Fruit fly (Drosophila melanogaster): Measurements from ENCODE around the gene SF2.

The SF2 gene

DNA sequence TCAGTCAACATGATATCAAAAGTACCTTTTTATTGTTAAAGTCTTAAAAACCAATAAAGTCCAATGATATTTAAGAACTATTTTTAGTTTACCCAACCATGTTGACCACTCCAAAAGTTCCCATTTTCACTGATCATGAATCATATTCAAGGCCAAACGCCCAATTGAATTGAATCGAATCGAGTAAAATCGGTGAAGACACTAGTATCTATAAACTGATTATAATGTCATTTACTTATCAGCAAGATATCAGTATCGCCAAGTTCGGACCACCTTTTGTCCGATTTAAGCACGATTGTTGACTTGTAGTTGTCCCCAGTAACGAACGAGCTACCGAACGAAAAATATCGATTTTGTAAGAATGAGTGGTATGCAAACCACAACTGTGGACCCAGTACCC, 18.7 kb downstream of the SF2 start, which contains the start of gene CG6901:
Gene CG6901, plus strand, starts transcription at position 323 of the 400 bp plus-strand sequence.
- TF ChIP-seq CG4496 (GFP tag; IDR thresholded peaks at IDR 0.05) (no peak), Snoo (tag; optimal IDR thresholded peaks at IDR 0.05) (no peak), EcR (GFP tag; optimal IDR thresholded peaks at IDR 0.05) (no peak), rn (GFP tag; IDR thresholded peaks at IDR 0.05) (no peak)

- TF ChIP-seq CG12605 (GFP tag; IDR thresholded peaks at IDR 0.05) (no peak), Pif1B (GFP tag; optimal IDR thresholded peaks at IDR 0.05) (no peak)
Observed at dm6 chr3R:16321538-16321937, 20.2 kb downstream of the SF2 start, which contains the start of gene CG44044. TSS of gene CG44044 (plus strand) at chr3R:16321838.

DNA sequence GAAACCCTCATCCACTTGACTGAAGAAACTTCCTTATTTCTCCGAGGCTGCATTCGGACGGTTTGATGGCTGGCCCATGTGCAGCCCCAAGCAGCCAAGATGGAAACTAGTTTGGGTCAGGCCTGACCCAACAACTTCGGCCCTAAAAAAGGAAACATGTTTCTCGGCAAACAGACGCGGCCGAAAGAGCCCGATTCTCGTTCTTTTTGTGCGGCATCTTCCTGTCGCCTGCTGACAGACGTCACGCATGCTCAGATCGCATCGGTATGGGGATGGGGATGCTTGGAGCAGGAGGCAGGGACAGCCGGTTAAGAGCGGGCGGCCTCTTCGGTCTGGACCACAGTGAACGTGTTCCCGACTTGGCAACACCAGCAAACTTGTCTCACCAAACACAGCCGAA, 25.0 kb downstream of the SF2 start:
- TF ChIP-seq gl (tag; optimal IDR thresholded peaks at IDR 0.05) (peak; percentile 15), CG4496 (GFP tag; IDR thresholded peaks at IDR 0.05) (peak; percentile 54; the same call in 2 of the 3 replicates), Ets98B (GFP tag; IDR thresholded peaks at IDR 0.05) (no peak), CG34367 (tag; optimal IDR thresholded peaks at IDR 0.05) (no peak), CG13204 (GFP tag; optimal IDR thresholded peaks at IDR 0.05) (peak; percentile 54), Pif1A (GFP tag; optimal IDR thresholded peaks at IDR 0.05) (peak; percentile 30), Snoo (tag; optimal IDR thresholded peaks at IDR 0.05) (peak; percentile 15), CG17806 (tag; optimal IDR thresholded peaks at IDR 0.05) (no peak), EcR (GFP tag; optimal IDR thresholded peaks at IDR 0.05) (peak; percentile 80)

DNA sequence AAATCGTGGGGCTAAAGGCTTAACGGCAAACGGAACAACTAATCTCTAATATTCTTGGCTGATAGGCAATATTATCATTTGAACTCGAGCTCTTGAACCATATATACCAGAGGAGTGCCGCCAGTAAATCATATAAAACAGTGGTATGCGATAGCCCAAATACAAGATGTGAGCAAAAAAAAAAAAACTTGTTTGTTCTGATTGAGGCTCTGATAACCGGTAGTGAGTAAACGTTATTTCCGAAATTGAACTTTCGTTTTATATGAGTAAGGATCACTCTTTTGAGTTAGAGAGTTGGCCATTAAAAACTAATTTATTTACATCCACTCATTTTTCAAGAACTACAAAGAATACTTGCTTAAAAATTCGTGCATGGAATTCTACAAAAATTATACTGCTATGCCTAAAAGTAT, 31.7 kb downstream of the SF2 start:
- TF ChIP-seq CG8301 (tag; optimal IDR thresholded peaks at IDR 0.05): no peak
- TF ChIP-seq rn (GFP tag; IDR thresholded peaks at IDR 0.05): no peak
- no peak for TF ChIP-seq CG9948 (tag; optimal IDR thresholded peaks at IDR 0.05)
- TF ChIP-seq CG13204 (GFP tag; optimal IDR thresholded peaks at IDR 0.05): no peak
- no peak for TF ChIP-seq Snoo (tag; optimal IDR thresholded peaks at IDR 0.05)
- TF ChIP-seq CG14655 (GFP tag; optimal IDR thresholded peaks at IDR 0.05): no peak
- TF ChIP-seq CG15710 (tag; optimal IDR thresholded peaks at IDR 0.05): no peak
- no peak for TF ChIP-seq Pif1B (GFP tag; optimal IDR thresholded peaks at IDR 0.05)
- TF ChIP-seq EcR (GFP tag; optimal IDR thresholded peaks at IDR 0.05): no peak
- no peak for TF ChIP-seq CG34367 (tag; optimal IDR thresholded peaks at IDR 0.05)

DNA sequence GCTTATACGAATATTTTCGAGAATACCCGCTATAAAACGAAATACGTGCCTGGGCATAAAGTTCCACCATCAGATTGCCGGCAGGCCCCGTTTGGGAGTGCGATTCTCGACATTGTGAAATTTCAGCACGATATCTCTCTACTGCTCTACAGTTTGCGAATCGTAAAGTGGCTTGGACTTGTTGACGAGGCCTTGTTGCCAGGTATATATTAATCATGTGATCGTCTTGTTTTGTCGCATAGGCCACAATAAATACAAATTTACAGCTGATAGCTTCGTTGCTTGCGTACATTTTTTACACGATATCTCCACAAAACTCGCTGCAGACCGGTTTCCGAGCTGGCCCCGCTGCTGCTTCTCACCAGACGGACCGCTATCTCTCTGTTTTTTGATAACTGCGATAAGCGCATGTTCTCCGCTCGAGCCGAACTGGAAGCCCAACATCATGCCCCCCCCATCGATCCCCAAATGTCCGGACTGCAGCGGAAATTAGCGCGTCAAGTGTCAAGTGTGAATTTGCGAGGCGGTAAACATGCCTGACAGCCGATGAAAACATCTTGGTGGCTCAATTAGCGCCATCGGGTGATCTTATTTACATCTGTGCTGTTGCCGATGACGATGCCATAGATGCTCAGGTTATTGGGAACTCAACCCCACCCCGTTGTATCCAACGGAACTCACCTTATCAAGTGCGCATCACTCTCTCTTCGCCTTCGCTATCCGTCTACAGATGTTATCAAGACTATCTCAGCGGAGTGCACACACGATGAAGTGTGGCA, 32.3 kb downstream of the SF2 start:
- TF ChIP-seq Pif1A (GFP tag; optimal IDR thresholded peaks at IDR 0.05) (peak; percentile 10), Snoo (tag; optimal IDR thresholded peaks at IDR 0.05) (no peak), CG17806 (tag; optimal IDR thresholded peaks at IDR 0.05) (no peak), CG12605 (GFP tag; IDR thresholded peaks at IDR 0.05) (0 out of 2 replicates have a peak, but pooled peaks have one; percentile 17), CG15710 (tag; optimal IDR thresholded peaks at IDR 0.05) (peak; percentile 10), CG13204 (GFP tag; optimal IDR thresholded peaks at IDR 0.05) (peak; percentile 67), CG32121 (GFP tag; IDR thresholded peaks at IDR 0.05) (peak; percentile 30; the same call in 1 of the 2 replicates), CG4496 (GFP tag; IDR thresholded peaks at IDR 0.05) (0 out of 3 replicates have a peak, but pooled peaks have one; percentile 42), CG8159 (tag; optimal IDR thresholded peaks at IDR 0.05) (peak; percentile 19)

- TF ChIP-seq CG32121 (GFP tag; IDR thresholded peaks at IDR 0.05) (no peak), EcR (GFP tag; optimal IDR thresholded peaks at IDR 0.05) (peak; percentile 69)
Observed at dm6 chr3R:16308057-16308456, 33.7 kb downstream of the SF2 start.

dm6 chr3R:16305185-16305989, 36.4 kb downstream of the SF2 start, which contains the start of gene Zip89B:
TSS of gene Zip89B (plus strand) at chr3R:16305758.
- TF ChIP-seq CG32121 (GFP tag; IDR thresholded peaks at IDR 0.05) (no peak), EcR (GFP tag; optimal IDR thresholded peaks at IDR 0.05) (peak; percentile 93), CG15710 (tag; optimal IDR thresholded peaks at IDR 0.05) (no peak), D1 (tag; optimal IDR thresholded peaks at IDR 0.05) (no peak), Pif1A (GFP tag; optimal IDR thresholded peaks at IDR 0.05) (no peak), CG9948 (tag; optimal IDR thresholded peaks at IDR 0.05) (no peak), gl (tag; optimal IDR thresholded peaks at IDR 0.05) (no peak), Pif1B (GFP tag; optimal IDR thresholded peaks at IDR 0.05) (peak; percentile 23)
